Worm (Caenorhabditis elegans) whole organism, L2 larva: ENCODE measurements around the gene dhcr-24.

Experiments used
- ZK546.5 ChIP-seq: sonication (generic microtip); optimal IDR thresholded peaks from 2 replicates; lab custom pipeline; 2017; ENCODE audit warnings: missing biosample characterization, missing genetic modification characterization
- aly-2 ChIP-seq: fragments of 150-350 bp; optimal IDR thresholded peaks from 2 replicates; lab custom pipeline; 2014; ENCODE audit warnings: missing biosample characterization, missing genetic modification characterization
- ceh-16 ChIP-seq: fragments of 150-350 bp; optimal IDR thresholded peaks from 2 replicates; lab custom pipeline; 2014; ENCODE audit warnings: missing biosample characterization, missing genetic modification characterization
- elt-1 ChIP-seq: fragments of 150-350 bp; optimal IDR thresholded peaks from 2 replicates; lab custom pipeline; 2014; ENCODE audit warnings: missing biosample characterization, missing genetic modification characterization
- elt-3 ChIP-seq: sonication (generic microtip); optimal IDR thresholded peaks from 2 replicates; lab custom pipeline; 2017; ENCODE audit warnings: missing biosample characterization, missing genetic modification characterization
- fos-1 ChIP-seq: fragments of 150-350 bp; optimal IDR thresholded peaks from 2 replicates; lab custom pipeline; 2014; ENCODE audit warnings: missing biosample characterization, missing genetic modification characterization
- lin-13 ChIP-seq: fragments of 150-350 bp; optimal IDR thresholded peaks from 2 replicates; lab custom pipeline; 2014; ENCODE audit warnings: missing biosample characterization, missing genetic modification reagents, missing genetic modification characterization
- nhr-11 ChIP-seq: fragments of 150-350 bp; optimal IDR thresholded peaks from 2 replicates; lab custom pipeline; 2014; ENCODE audit warnings: missing biosample characterization, missing genetic modification characterization
- nhr-77 ChIP-seq: fragments of 150-350 bp; optimal IDR thresholded peaks from 2 replicates; lab custom pipeline; 2014; ENCODE audit warnings: missing biosample characterization, missing genetic modification characterization
- snpc-4 ChIP-seq: fragments of 150-350 bp; optimal IDR thresholded peaks from 2 replicates; lab custom pipeline; 2014; ENCODE audit warnings: missing biosample characterization, missing genetic modification characterization
- unc-62 ChIP-seq: fragments of 150-350 bp; optimal IDR thresholded peaks from 2 replicates; lab custom pipeline; 2014; ENCODE audit warnings: missing biosample characterization, missing genetic modification reagents, missing genetic modification characterization
- zag-1 ChIP-seq: fragments of 150-350 bp; optimal IDR thresholded peaks from 2 replicates; lab custom pipeline; 2014; ENCODE audit warnings: missing biosample characterization, missing genetic modification characterization
- ztf-11 ChIP-seq: sonication (generic microtip); optimal IDR thresholded peaks from 2 replicates; lab custom pipeline; 2017; ENCODE audit warnings: missing biosample characterization, missing genetic modification characterization
- ztf-4 ChIP-seq: fragments of 150-350 bp; optimal IDR thresholded peaks from 2 replicates; lab custom pipeline; 2014; ENCODE audit warnings: missing biosample characterization, missing genetic modification characterization

DNA sequence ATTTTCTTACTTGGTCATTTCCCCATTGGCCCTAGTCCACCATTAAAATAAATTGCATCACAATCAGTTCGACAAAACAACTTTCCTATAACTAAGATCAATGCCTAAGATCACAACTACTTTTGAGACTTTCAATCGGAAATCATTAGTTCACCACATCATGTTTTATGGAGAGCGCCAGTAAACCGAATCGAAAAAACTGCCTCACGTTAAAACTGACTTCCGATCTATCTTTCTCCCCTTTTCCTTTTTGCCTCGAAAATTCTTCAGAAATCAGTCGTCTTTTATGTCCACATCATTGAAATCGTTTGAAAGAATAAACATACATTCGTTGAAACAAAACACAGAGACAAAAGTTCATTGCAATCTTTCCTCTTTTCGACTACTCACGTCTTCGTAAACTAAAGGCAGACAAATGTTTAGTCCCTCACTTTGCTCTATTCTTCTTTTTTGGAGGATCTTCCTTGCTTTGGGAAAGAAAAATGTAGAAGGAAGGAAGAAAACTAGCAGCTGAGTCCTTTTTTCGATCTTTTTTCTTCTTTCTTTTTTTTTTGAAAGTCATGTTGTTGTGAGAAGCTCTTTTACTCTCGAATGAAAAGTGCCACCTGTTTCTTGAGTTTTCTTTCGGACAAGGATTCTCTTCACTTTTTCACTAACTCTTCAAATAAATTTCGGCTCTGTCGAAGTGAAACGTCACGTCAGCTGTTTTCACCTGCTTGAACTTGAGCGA lies 31.2 kb upstream of the dhcr-24 start:
- TF ChIP-seq snpc-4 (no peak), nhr-77 (tag; lab: Kevin White, UChicago) (no peak), fos-1 (no peak), elt-1 (tag; lab: Kevin White, UChicago) (no peak), ZK546.5 (tag; lab: Kevin White, UChicago) (no peak), ztf-11 (tag; lab: Kevin White, UChicago) (no peak), unc-62 (GFP tag; lab: Kevin White, UChicago) (no peak), nhr-11 (tag; lab: Kevin White, UChicago) (no peak), aly-2 (tag; lab: Kevin White, UChicago) (no peak), zag-1 (tag; lab: Kevin White, UChicago) (peak; percentile 47), elt-3 (no peak), ztf-4 (tag; lab: Kevin White, UChicago) (no peak), ceh-16 (tag; lab: Kevin White, UChicago) (no peak), lin-13 (GFP tag; lab: Kevin White, UChicago) (peak; percentile 30)
